Worm (Caenorhabditis elegans) whole organism, L4/young adult: ENCODE data around the gene lys-7.

ENCODE experiments used
- W03F9.2 ChIP-seq: fragments of 150-350 bp; optimal IDR thresholded peaks from 2 replicates; lab custom pipeline; 2014; ENCODE audit warnings: missing biosample characterization, missing genetic modification characterization
- dao-5 ChIP-seq: sonication (generic microtip); optimal IDR thresholded peaks from 2 replicates; lab custom pipeline; 2016; ENCODE audit warnings: missing genotype, missing genetic modification characterization, moderate library complexity, missing compliant biosample characterization
- him-1 ChIP-seq: sonication (generic microtip); optimal IDR thresholded peaks from 2 replicates; lab custom pipeline; 2016; ENCODE audit warnings: missing genotype, missing genetic modification reagents, missing genetic modification characterization, missing compliant biosample characterization

DNA sequence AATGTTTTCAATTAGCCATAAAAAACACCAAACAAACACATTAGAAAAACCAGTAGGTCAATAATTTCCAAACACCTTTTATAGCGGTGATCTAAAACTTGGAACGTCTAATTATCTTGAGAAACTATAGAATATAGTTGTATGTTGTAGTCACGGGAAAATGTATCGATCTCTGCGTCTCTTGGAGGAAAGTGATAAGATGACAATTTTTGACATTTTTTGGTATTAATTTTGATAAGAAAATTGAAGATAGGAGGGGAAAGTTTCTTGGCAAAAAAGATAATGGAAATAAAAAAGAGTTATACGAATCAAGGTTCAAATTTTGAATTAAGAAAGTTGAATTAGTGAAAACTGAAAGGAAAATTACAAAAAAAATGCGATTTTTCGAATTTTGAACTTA is 23.3 kb upstream of the lys-7 start:
- TF ChIP-seq dao-5 (no peak), W03F9.2 (tag; lab: Kevin White, UChicago) (no peak), him-1 (tag; lab: Kevin White, UChicago) (no peak)
